Fruit fly (Drosophila melanogaster) whole organism, wandering third instar larva: ENCODE measurements around the gene CycJ.

ENCODE experiments used
- Dfd ChIP-seq: fragments of >200 bp; optimal IDR thresholded peaks from 2 replicates; lab custom pipeline; 2017; ENCODE audit warnings: missing biosample characterization, missing genetic modification characterization
- GATAd ChIP-seq: sonication (Bioruptor generic); optimal IDR thresholded peaks from 2 replicates; lab custom pipeline; 2016; ENCODE audit warnings: missing biosample characterization, missing genetic modification characterization
- Hr78 ChIP-seq: fragments of >200 bp; optimal IDR thresholded peaks from 2 replicates; lab custom pipeline; 2017; ENCODE audit warnings: missing biosample characterization, missing genetic modification characterization
- Jra ChIP-seq: sonication (Bioruptor generic); optimal IDR thresholded peaks from 2 replicates; lab custom pipeline; 2016; ENCODE audit warnings: missing biosample characterization, missing genetic modification characterization
- Mio ChIP-seq: sonication (Bioruptor generic); optimal IDR thresholded peaks from 2 replicates; lab custom pipeline; 2016; ENCODE audit warnings: missing biosample characterization, missing genetic modification characterization
- Sp1 ChIP-seq: fragments of 200-800 bp; sonication (Bioruptor generic); optimal IDR thresholded peaks from 3 replicates; lab custom pipeline; 2019; ENCODE audit warnings: missing biosample characterization, mild to moderate bottlenecking, missing genetic modification characterization, moderate library complexity
- Vsx2 ChIP-seq: fragments of 200-300, 225-300 bp; sonication (Bioruptor generic); optimal IDR thresholded peaks from 2 replicates; lab custom pipeline; 2018; ENCODE audit warnings: missing biosample characterization, missing genetic modification characterization; ENCODE audit not compliant: partially characterized antibody
- h ChIP-seq: fragments of 200-800 bp; sonication (Bioruptor generic); optimal IDR thresholded peaks from 3 replicates; lab custom pipeline; 2016; ENCODE audit warnings: missing biosample characterization, mild to moderate bottlenecking, missing genetic modification characterization
- lola ChIP-seq: fragments of >200 bp; optimal IDR thresholded peaks from 2 replicates; lab custom pipeline; 2017; ENCODE audit warnings: missing biosample characterization, missing genetic modification characterization
- pan ChIP-seq: fragments of >200 bp; optimal IDR thresholded peaks from 2 replicates; lab custom pipeline; 2017
- psq ChIP-seq: fragments of 200-800 bp; sonication (Bioruptor generic); optimal IDR thresholded peaks from 3 replicates; lab custom pipeline; 2017; ENCODE audit warnings: missing biosample characterization, mild to moderate bottlenecking, missing genetic modification characterization, moderate library complexity
- usp ChIP-seq: fragments of >200 bp; optimal IDR thresholded peaks from 2 replicates; lab custom pipeline; 2017; ENCODE audit warnings: missing biosample characterization, missing genetic modification characterization

DNA sequence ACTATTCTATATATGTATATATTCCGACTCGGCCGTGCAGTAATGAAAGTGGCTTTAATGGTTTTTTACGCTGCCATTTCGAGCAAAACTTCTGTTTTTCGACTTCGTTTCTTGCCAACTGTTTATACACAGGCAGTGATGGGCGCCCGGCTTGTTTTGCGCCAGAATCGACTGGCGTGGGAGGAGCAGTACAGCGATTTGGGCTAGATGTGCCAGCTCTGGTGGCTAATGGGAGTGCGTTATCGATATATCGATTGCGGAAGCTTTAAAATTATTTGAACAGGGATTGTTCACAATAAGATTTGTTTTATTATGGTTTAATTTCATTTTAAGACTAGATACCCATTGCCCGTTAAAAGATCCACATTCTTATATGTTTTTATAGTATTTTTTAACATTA, 4.9 kb downstream of the CycJ start, which contains the start of gene CG14971:
- TF ChIP-seq Hr78 (no peak), psq (GFP tag; lab: Kevin White, UChicago) (peak; percentile 42), GATAd (GFP tag; lab: Kevin White, UChicago) (no peak), h (GFP tag; lab: Kevin White, UChicago) (peak; percentile 69), Jra (GFP tag; lab: Kevin White, UChicago) (peak; percentile 12), Mio (no peak), Dfd (GFP tag; lab: Kevin White, UChicago) (no peak), Sp1 (peak; percentile 38), pan (lab: Kevin White, UChicago) (no peak), usp (GFP tag; lab: Kevin White, UChicago) (no peak), lola (GFP tag; lab: Kevin White, UChicago) (no peak), Vsx2 (GFP tag; lab: Kevin White, UChicago) (no peak)
